Fruit fly (Drosophila melanogaster): ENCODE measurements around the gene CG10646.

Gene CG10646

dm6 chr3L:12471471-12471978, 32.2 kb downstream of the CG10646 start, which contains the start of gene CG10616 (continued):
- TF ChIP-seq Dfd (GFP tag; optimal IDR thresholded peaks at IDR 0.05) (no peak), Sin3A (optimal IDR thresholded peaks at IDR 0.05) (peak; percentile 30), D19A (tag; optimal IDR thresholded peaks at IDR 0.05) (no peak), fu2 (GFP tag; optimal IDR thresholded peaks at IDR 0.05) (no peak), CG15269 (tag; optimal IDR thresholded peaks at IDR 0.05) (no peak), psq (GFP tag; optimal IDR thresholded peaks at IDR 0.05) (no peak), wek (GFP tag; optimal IDR thresholded peaks at IDR 0.05) (no peak), ind (GFP tag; optimal IDR thresholded peaks at IDR 0.05) (no peak), maf-S (GFP tag; optimal IDR thresholded peaks at IDR 0.05) (no peak), insv (GFP tag; optimal IDR thresholded peaks at IDR 0.05) (peak in 1 of 2 experiments; percentile 15), lilli (GFP tag; optimal IDR thresholded peaks at IDR 0.05) (no peak), sisA (GFP tag; IDR thresholded peaks at IDR 0.05) (no peak; the same call in 1 of the 2 replicates), CG10543 (GFP tag; optimal IDR thresholded peaks at IDR 0.05) (no peak), Hmr (GFP tag; optimal IDR thresholded peaks at IDR 0.05) (no peak), gro (GFP tag; optimal IDR thresholded peaks at IDR 0.05) (no peak), Stat92E (GFP tag; optimal IDR thresholded peaks at IDR 0.05) (peak in 1 of 3 experiments; percentile 61), Xbp1 (GFP tag; optimal IDR thresholded peaks at IDR 0.05) (no peak), CG9609 (GFP tag; optimal IDR thresholded peaks at IDR 0.05) (no peak), CG3847 (GFP tag; IDR thresholded peaks at IDR 0.05) (0 out of 2 replicates have a peak, but pooled peaks have one; percentile 13), Hr39 (optimal IDR thresholded peaks at IDR 0.05) (no peak), CG9876 (GFP tag; optimal IDR thresholded peaks at IDR 0.05) (no peak), exex (tag; optimal IDR thresholded peaks at IDR 0.05) (no peak), peb (GFP tag; IDR thresholded peaks at IDR 0.05) (no peak), aop (GFP tag; IDR thresholded peaks at IDR 0.05) (no peak), CG6689 (GFP tag; IDR thresholded peaks at IDR 0.05) (no peak), ERR (GFP tag; optimal IDR thresholded peaks at IDR 0.05) (no peak), CG30431 (GFP tag; optimal IDR thresholded peaks at IDR 0.05) (no peak), pita (GFP tag; optimal IDR thresholded peaks at IDR 0.05) (no peak), B-H1 (GFP tag; IDR thresholded peaks at IDR 0.05) (no peak), CG17568 (GFP tag; optimal IDR thresholded peaks at IDR 0.05) (no peak), bab2 (GFP tag; optimal IDR thresholded peaks at IDR 0.05) (no peak), fru (optimal IDR thresholded peaks at IDR 0.05) (no peak), org-1 (GFP tag; optimal IDR thresholded peaks at IDR 0.05) (no peak), Gug (GFP tag; IDR thresholded peaks at IDR 0.05) (no peak), trh (GFP tag; optimal IDR thresholded peaks at IDR 0.05) (no peak), CG30403 (GFP tag; optimal IDR thresholded peaks at IDR 0.05) (no peak), da (GFP tag; optimal IDR thresholded peaks at IDR 0.05) (no peak), dysf (GFP tag; IDR thresholded peaks at IDR 0.05) (no peak), sens (GFP tag) (peak; percentile 65), Adf1 (GFP tag; IDR thresholded peaks at IDR 0.05) (no peak), ATbp (GFP tag; optimal IDR thresholded peaks at IDR 0.05) (no peak), CG10267 (tag; optimal IDR thresholded peaks at IDR 0.05) (peak; percentile 63), dati (GFP tag; IDR thresholded peaks at IDR 0.05) (no peak), Dek (tag; optimal IDR thresholded peaks at IDR 0.05) (no peak), shn (GFP tag; optimal IDR thresholded peaks at IDR 0.05) (no peak), CG5180 (GFP tag; optimal IDR thresholded peaks at IDR 0.05) (no peak), tio (GFP tag; optimal IDR thresholded peaks at IDR 0.05) (no peak), Dbx (GFP tag; IDR thresholded peaks at IDR 0.05) (no peak), Blimp-1 (GFP tag; optimal IDR thresholded peaks at IDR 0.05) (no peak), pzg (GFP tag; optimal IDR thresholded peaks at IDR 0.05) (peak; percentile 73)
